Worm (Caenorhabditis elegans): Measurements from ENCODE around the gene T04C12.8.

The T04C12.8 gene

DNA sequence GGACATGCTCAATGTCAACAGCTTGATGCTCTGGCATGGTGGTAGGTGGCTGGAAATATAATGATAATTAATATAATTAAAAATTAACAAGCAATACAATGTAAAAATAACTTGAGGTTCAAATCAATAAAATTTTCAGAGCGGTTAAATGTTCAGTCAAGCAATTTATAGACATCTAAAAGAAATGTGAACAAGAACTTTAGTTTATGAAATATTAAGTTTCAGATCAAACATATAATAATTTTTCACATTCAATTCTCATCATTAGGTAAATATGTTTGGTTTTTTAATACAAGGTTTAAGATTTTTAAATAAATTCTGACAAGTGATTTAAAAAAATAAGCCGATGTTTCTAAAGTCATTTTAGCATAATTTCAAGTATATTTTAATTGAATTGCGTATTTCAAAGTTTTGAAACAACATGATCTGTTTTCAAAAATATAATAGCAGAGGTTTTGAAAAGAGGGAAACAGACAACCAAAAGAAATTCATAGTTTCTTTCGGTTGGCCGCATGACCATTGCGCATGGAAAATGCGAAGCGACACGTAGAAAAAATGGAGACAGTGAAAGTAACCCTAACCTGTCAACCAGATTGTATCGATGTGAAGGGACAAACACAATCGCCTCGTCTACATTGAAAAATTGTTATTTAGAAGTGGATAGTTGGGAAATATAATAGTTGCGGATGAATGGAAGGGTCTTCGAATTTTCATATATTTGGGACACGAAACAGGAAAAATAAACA, 8.7 kb downstream of the T04C12.8 start, which contains the start of gene T04C12.11:
Gene T04C12.11, minus strand, starts transcription at position 51 of the 746 bp plus-strand sequence.
- TF ChIP-seq npax-4 (tag; optimal IDR thresholded peaks at IDR 0.05) = no peak
- no peak for TF ChIP-seq ceh-31 (tag; optimal IDR thresholded peaks at IDR 0.05)
- no peak for TF ChIP-seq pha-2 (tag; optimal IDR thresholded peaks at IDR 0.05)
- no peak for TF ChIP-seq eyg-1 (tag; optimal IDR thresholded peaks at IDR 0.05)
- no peak for TF ChIP-seq pax-1 (tag; optimal IDR thresholded peaks at IDR 0.05)

DNA sequence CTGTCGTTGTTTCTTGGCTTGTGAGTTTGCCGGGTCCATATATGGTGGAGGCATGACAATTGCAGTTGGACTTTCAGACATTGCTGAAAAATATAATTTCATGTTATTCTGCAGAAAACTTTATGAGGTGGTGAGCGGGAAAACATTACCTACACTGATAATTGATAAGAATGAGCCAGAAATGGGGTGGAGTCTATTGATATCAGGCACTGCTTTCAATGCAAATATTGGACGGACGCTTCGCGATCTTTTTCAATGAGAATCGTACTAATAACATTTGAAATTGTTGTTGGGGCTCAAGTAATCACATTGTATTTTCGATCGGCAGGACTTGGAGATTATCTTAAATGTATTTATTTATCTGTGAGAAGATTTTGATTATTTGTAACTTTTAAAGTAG, 10.0 kb downstream of the T04C12.8 start, which contains the start of gene T04C12.1:
Gene T04C12.1, minus strand, starts transcription at position 90 of the 400 bp plus-strand sequence.
- TF ChIP-seq elt-2 (tag; optimal IDR thresholded peaks at IDR 0.05) (peak; percentile 45), ceh-24 (tag; optimal IDR thresholded peaks at IDR 0.05) (no peak)

DNA sequence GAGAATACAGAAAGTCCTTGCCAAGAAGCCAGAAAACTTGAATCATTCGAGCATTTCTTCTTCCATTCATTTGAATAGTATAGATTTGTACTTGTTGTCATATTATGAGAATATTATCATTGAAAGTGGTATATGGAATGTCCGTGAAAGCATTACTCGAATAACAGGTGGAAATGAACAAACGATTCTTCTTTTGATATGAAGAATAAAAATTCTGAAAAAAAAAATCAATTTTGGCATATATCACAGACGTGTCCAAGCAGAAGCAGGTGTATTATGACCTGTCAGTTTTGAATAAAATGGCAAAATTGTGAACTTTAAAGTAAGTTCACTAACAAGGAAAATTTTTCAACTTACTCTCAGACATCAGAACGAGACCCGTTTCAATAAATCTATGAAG, 12.1 kb downstream of the T04C12.8 start, which contains the start of gene srh-75:
Gene srh-75, minus strand, starts transcription at position 101 of the 400 bp plus-strand sequence.
- TF ChIP-seq ceh-31 (tag; optimal IDR thresholded peaks at IDR 0.05) = no peak

DNA sequence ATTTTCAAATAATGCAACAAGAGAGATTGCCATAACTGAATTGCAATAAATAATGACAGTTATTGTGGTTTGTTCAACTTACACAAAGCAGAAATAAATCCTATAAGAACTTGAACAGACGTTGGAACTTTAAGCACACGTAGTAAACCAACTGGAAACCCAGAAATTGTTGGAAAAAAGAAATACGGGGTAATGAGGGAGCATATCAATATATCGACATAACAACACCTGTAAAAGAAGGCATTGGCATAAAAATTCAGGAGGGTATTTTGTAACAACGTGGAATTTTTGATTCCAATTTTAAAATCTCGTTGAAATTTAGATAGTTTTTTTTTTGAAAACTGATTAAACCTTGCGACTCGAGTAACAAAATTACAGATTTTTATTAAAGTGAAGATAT, 12.7 kb downstream of the T04C12.8 start:
- no peak for TF ChIP-seq ceh-9 (tag; optimal IDR thresholded peaks at IDR 0.05)
- TF ChIP-seq unc-3 (GFP tag; conservative IDR thresholded peaks at IDR 0.05) = no peak
- no peak for TF ChIP-seq unc-3 (tag; optimal IDR thresholded peaks at IDR 0.05)
- no peak for TF ChIP-seq ama-1 (optimal IDR thresholded peaks at IDR 0.05)
- no peak for TF ChIP-seq hlh-6 (tag; optimal IDR thresholded peaks at IDR 0.05)

DNA sequence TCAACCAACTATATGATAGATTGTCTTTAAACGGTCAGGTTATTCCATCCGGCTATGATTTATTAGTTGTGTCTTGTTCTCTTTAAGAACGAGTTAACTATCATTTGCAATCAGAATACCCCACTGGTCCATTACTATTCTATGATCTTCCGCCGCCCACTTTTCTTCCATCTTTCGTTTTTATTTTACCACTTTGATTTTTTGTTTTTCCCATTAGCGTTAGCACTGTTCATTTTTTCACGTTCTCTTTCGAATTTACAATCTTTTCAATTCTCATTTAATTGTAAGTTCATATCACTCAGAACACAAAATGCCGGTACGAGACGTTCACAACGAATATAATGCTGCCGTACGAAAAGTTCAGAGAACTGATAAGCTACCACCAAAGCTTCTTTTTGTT, 15.3 kb downstream of the T04C12.8 start, which contains the start of gene T04C12.7:
Gene T04C12.7, plus strand, starts transcription at position 301 of the 400 bp plus-strand sequence.
- TF ChIP-seq ceh-6 (GFP tag; optimal IDR thresholded peaks at IDR 0.05) (no peak), unc-42 (tag; optimal IDR thresholded peaks at IDR 0.05) (no peak), hlh-6 (tag; optimal IDR thresholded peaks at IDR 0.05) (no peak), nhr-11 (tag; optimal IDR thresholded peaks at IDR 0.05) (no peak), ahr-1 (tag; optimal IDR thresholded peaks at IDR 0.05) (no peak), rnt-1 (tag; optimal IDR thresholded peaks at IDR 0.05) (no peak), pha-2 (tag; optimal IDR thresholded peaks at IDR 0.05) (no peak), sdc-2 (tag; optimal IDR thresholded peaks at IDR 0.05) (no peak), pros-1 (tag; optimal IDR thresholded peaks at IDR 0.05) (no peak), ztf-16 (tag; optimal IDR thresholded peaks at IDR 0.05) (no peak), fkh-6 (tag; optimal IDR thresholded peaks at IDR 0.05) (no peak), K02D7.2 (tag; optimal IDR thresholded peaks at IDR 0.05) (no peak), hlh-30 (tag; optimal IDR thresholded peaks at IDR 0.05; ENCODE audit: insufficient read depth) (no peak), gmeb-2 (tag; optimal IDR thresholded peaks at IDR 0.05) (no peak), unc-86 (tag; optimal IDR thresholded peaks at IDR 0.05) (no peak), ceh-34 (tag; optimal IDR thresholded peaks at IDR 0.05) (no peak), C38D4.7 (GFP tag; optimal IDR thresholded peaks at IDR 0.05) (no peak)

DNA sequence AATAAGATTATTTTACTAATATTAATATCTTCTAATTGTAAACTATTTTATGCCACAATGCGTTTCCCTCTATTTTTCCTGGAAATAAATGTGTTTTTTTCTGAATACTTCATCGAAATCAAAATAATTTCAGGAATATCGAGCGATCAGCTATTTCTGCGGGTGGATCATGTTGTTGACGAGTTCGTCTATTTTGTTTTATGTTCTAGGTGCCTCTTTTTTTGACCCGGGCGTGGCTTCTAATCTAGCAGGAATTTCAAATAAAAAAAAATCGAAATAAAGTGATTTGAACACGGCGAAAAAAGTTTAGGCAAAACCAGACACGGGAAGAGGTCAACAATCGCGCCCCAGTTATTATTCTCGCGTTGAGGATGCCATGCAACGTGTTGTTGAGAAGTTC, 17.2 kb downstream of the T04C12.8 start, which contains the start of gene T04C12.33:
Gene T04C12.33, plus strand, starts transcription at position 301 of the 400 bp plus-strand sequence.
- TF ChIP-seq mec-3 (tag; optimal IDR thresholded peaks at IDR 0.05; ENCODE audit: borderline replicate concordance) = no peak
- no peak for TF ChIP-seq ref-2 (tag; optimal IDR thresholded peaks at IDR 0.05)
- no peak for TF ChIP-seq fax-1 (tag; optimal IDR thresholded peaks at IDR 0.05)
- TF ChIP-seq nhr-11 (tag; optimal IDR thresholded peaks at IDR 0.05) = no peak
- no peak for TF ChIP-seq lim-6 (tag; optimal IDR thresholded peaks at IDR 0.05)
- no peak for TF ChIP-seq dmd-4 (tag; optimal IDR thresholded peaks at IDR 0.05; ENCODE audit: borderline replicate concordance)
- TF ChIP-seq ceh-6 (GFP tag; optimal IDR thresholded peaks at IDR 0.05) = no peak
- no peak for TF ChIP-seq dve-1 (tag; optimal IDR thresholded peaks at IDR 0.05)
- TF ChIP-seq K09A11.1 (tag; optimal IDR thresholded peaks at IDR 0.05; ENCODE audit: insufficient read depth) = no peak
- TF ChIP-seq pha-4 (tag; optimal IDR thresholded peaks at IDR 0.05) = no peak
- TF ChIP-seq nfya-1 (tag; optimal IDR thresholded peaks at IDR 0.05) = no peak
- TF ChIP-seq syd-9 (tag; optimal IDR thresholded peaks at IDR 0.05) = no peak
- no peak for TF ChIP-seq ceh-45 (GFP tag; IDR thresholded peaks at IDR 0.05)
- no peak for TF ChIP-seq K02D7.2 (tag; optimal IDR thresholded peaks at IDR 0.05)
- TF ChIP-seq elt-4 (tag; optimal IDR thresholded peaks at IDR 0.05) = no peak
- no peak for TF ChIP-seq ceh-24 (tag; optimal IDR thresholded peaks at IDR 0.05)
- TF ChIP-seq pat-9 (tag; optimal IDR thresholded peaks at IDR 0.05) = no peak

Measured in whole organism, late embryonic.